Worm (Caenorhabditis elegans) whole organism, late embryonic: ENCODE results near the gene srlf-2.

Experiments
- C08G9.2 ChIP-seq: sonication (generic microtip); optimal IDR thresholded peaks from 2 replicates; lab custom pipeline; 2016; ENCODE audit warnings: mild to moderate bottlenecking, missing genetic modification characterization, moderate library complexity, missing compliant biosample characterization
- C38D4.7 ChIP-seq: fragments of 200-800 bp; sonication (Bioruptor generic); optimal IDR thresholded peaks from 2 replicates; lab custom pipeline; 2018; ENCODE audit warnings: mild to moderate bottlenecking, missing genetic modification characterization, moderate library complexity, missing compliant biosample characterization
- K09A11.1 ChIP-seq: sonication (generic microtip); optimal IDR thresholded peaks from 2 replicates; lab custom pipeline; 2017; ENCODE audit warnings: antibody characterized with exemption, mild to moderate bottlenecking, missing genetic modification characterization, missing compliant biosample characterization; ENCODE audit not compliant: insufficient read depth
- ahr-1 ChIP-seq: sonication (generic microtip); optimal IDR thresholded peaks from 2 replicates; lab custom pipeline; 2016; ENCODE audit warnings: missing genetic modification characterization, missing compliant biosample characterization
- ama-1 ChIP-seq: fragments of 150-350 bp; optimal IDR thresholded peaks from 2 replicates; lab custom pipeline; 2014
- ceh-18 ChIP-seq: sonication (generic microtip); optimal IDR thresholded peaks from 2 replicates; lab custom pipeline; 2016; ENCODE audit warnings: missing genetic modification characterization, missing compliant biosample characterization
- ceh-24 ChIP-seq: sonication (generic microtip); optimal IDR thresholded peaks from 2 replicates; lab custom pipeline; 2016; ENCODE audit warnings: mild to moderate bottlenecking, missing genetic modification characterization, missing compliant biosample characterization
- ceh-30 ChIP-seq: fragments of 150-350 bp; optimal IDR thresholded peaks from 2 replicates; lab custom pipeline; 2014; ENCODE audit warnings: missing biosample characterization, missing genetic modification characterization
- ceh-34 ChIP-seq: sonication (generic microtip); optimal IDR thresholded peaks from 2 replicates; lab custom pipeline; 2016; ENCODE audit warnings: mild to moderate bottlenecking, missing genetic modification characterization, missing compliant biosample characterization
- ceh-45 ChIP-seq: fragments of 200-800 bp; sonication (Bioruptor generic); IDR thresholded peaks from 2 replicates; pipeline ENCODE4 v1.3.6; 2022; ENCODE audit warnings: missing genetic modification reagents, missing genetic modification characterization, missing compliant biosample characterization
- che-1 ChIP-seq: sonication (generic microtip); optimal IDR thresholded peaks from 2 replicates; lab custom pipeline; 2016; ENCODE audit warnings: mild to moderate bottlenecking, missing genetic modification characterization, missing compliant biosample characterization
- elt-2 ChIP-seq: sonication (generic microtip); optimal IDR thresholded peaks from 2 replicates; lab custom pipeline; 2016; ENCODE audit warnings: missing genetic modification reagents, missing genetic modification characterization, missing compliant biosample characterization
- elt-4 ChIP-seq: sonication (generic microtip); optimal IDR thresholded peaks from 2 replicates; lab custom pipeline; 2016; ENCODE audit warnings: missing genetic modification characterization, missing compliant biosample characterization
- fkh-6 ChIP-seq: sonication (generic microtip); optimal IDR thresholded peaks from 2 replicates; lab custom pipeline; 2016; ENCODE audit warnings: missing genetic modification characterization, missing compliant biosample characterization
- gmeb-2 ChIP-seq: sonication (generic microtip); optimal IDR thresholded peaks from 2 replicates; lab custom pipeline; 2016; ENCODE audit warnings: missing genetic modification characterization, inconsistent platforms, missing compliant biosample characterization
- hlh-30 ChIP-seq: sonication (generic microtip); optimal IDR thresholded peaks from 2 replicates; lab custom pipeline; 2017; ENCODE audit warnings: antibody characterized with exemption, missing genetic modification characterization, missing compliant biosample characterization; ENCODE audit not compliant: insufficient read depth
- hlh-6 ChIP-seq: sonication (generic microtip); optimal IDR thresholded peaks from 2 replicates; lab custom pipeline; 2016; ENCODE audit warnings: missing genotype, missing genetic modification characterization, missing compliant biosample characterization
- hlh-8 ChIP-seq: sonication (generic microtip); optimal IDR thresholded peaks from 2 replicates; lab custom pipeline; 2016; ENCODE audit warnings: missing genotype, missing genetic modification characterization, missing compliant biosample characterization
- madf-2 ChIP-seq: sonication (generic microtip); optimal IDR thresholded peaks from 2 replicates; lab custom pipeline; 2017; ENCODE audit warnings: missing genetic modification characterization, missing compliant biosample characterization
- nfya-1 ChIP-seq: sonication (generic microtip); optimal IDR thresholded peaks from 2 replicates; lab custom pipeline; 2017; ENCODE audit warnings: missing genetic modification characterization, mild to moderate bottlenecking, missing compliant biosample characterization, antibody characterized with exemption, moderate library complexity
- npax-4 ChIP-seq: sonication (generic microtip); optimal IDR thresholded peaks from 2 replicates; lab custom pipeline; 2016; ENCODE audit warnings: missing genetic modification characterization, missing compliant biosample characterization
- pqm-1 ChIP-seq: sonication (generic microtip); optimal IDR thresholded peaks from 2 replicates; lab custom pipeline; 2016; ENCODE audit warnings: missing genetic modification characterization, missing compliant biosample characterization
- rnt-1 ChIP-seq: sonication (generic microtip); optimal IDR thresholded peaks from 2 replicates; lab custom pipeline; 2016; ENCODE audit warnings: missing genetic modification characterization, missing compliant biosample characterization
- sdc-2 ChIP-seq: sonication (generic microtip); optimal IDR thresholded peaks from 2 replicates; lab custom pipeline; 2016; ENCODE audit warnings: missing genotype, missing genetic modification characterization, missing compliant biosample characterization
- syd-9 ChIP-seq: sonication (generic microtip); optimal IDR thresholded peaks from 2 replicates; lab custom pipeline; 2016; ENCODE audit warnings: mild to moderate bottlenecking, missing genetic modification characterization, moderate library complexity, missing compliant biosample characterization
- unc-55 ChIP-seq: sonication (generic microtip); optimal IDR thresholded peaks from 2 replicates; lab custom pipeline; 2017; ENCODE audit warnings: missing biosample characterization, missing genetic modification reagents, missing genetic modification characterization
- unc-86 ChIP-seq: sonication (generic microtip); optimal IDR thresholded peaks from 2 replicates; lab custom pipeline; 2016; ENCODE audit warnings: missing genetic modification characterization, missing compliant biosample characterization

srlf-2 gene

ce11 chrIV:8520594-8520993 lies 30.6 kb downstream of the srlf-2 start, which contains the start of gene pkg-2:
pkg-2 (plus strand) TSS chrIV:8520894.
- TF ChIP-seq ceh-45 (GFP tag; lab: Robert Waterston, UW): no peak
- TF ChIP-seq nfya-1 (tag; lab: Kevin White, UChicago): no peak
- no peak for TF ChIP-seq hlh-30 (tag; lab: Kevin White, UChicago)
- TF ChIP-seq hlh-6: no peak

DNA sequence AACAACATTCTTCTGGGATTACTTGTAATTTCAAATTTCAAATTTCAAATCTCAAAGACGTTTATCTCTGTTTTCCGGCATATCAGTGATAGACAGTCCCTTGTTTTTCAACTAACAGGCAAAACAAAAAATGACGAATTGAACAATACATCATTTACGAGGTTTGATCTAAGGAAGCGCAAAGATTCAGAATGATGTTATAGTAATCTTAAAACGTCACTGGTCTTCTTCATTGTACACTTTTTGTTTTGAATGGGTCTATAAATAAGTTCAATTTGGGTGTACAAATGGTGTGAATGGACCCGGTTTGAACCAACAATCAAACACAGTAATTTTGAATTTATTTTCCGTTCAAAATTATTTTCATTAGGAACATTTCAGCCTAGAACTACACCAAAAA lies 34.0 kb downstream of the srlf-2 start:
- TF ChIP-seq madf-2 (tag; lab: Kevin White, UChicago): no peak
- no peak for TF ChIP-seq ama-1 (lab: Kevin White, UChicago)
- TF ChIP-seq ahr-1 (tag; lab: Kevin White, UChicago): no peak
- no peak for TF ChIP-seq pqm-1 (tag; lab: Kevin White, UChicago)
- no peak for TF ChIP-seq npax-4 (tag; lab: Kevin White, UChicago)
- TF ChIP-seq elt-4 (tag; lab: Kevin White, UChicago): no peak
- no peak for TF ChIP-seq fkh-6
- no peak for TF ChIP-seq ceh-24 (tag; lab: Kevin White, UChicago)

ce11 chrIV:8526050-8526449 lies 36.0 kb downstream of the srlf-2 start:
- TF ChIP-seq ceh-18 (tag; lab: Kevin White, UChicago): peak; percentile 73
- no peak for TF ChIP-seq che-1 (tag; lab: Kevin White, UChicago)
- TF ChIP-seq unc-55: peak; percentile 73

DNA sequence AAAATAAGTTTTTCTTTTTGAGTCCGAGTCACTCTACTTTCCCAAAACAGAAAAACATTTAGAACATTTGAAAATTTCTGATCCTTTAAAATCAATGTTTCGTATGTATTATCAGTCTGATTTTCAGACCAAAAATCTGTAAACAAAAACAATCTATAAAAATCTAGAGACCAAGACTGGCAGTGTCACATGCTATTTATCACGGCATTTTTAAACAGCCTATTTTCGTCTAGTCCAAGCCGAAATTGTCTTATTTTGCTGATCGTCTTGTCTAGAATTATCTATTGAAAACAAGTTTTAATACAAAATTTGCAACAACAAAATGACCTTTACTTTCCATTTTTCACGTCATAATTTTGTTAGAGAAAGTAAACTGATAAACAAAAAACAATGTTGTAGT lies 36.6 kb downstream of the srlf-2 start:
- TF ChIP-seq gmeb-2 (tag; lab: Kevin White, UChicago) (no peak), C08G9.2 (tag; lab: Kevin White, UChicago) (no peak), ceh-45 (GFP tag; lab: Robert Waterston, UW) (no peak), ceh-34 (no peak), ama-1 (lab: Kevin White, UChicago) (no peak), unc-86 (tag; lab: Kevin White, UChicago) (no peak), syd-9 (no peak)

ce11 chrIV:8527598-8528012 lies 37.6 kb downstream of the srlf-2 start:
- TF ChIP-seq rnt-1 (tag; lab: Kevin White, UChicago) (peak; percentile 3), hlh-30 (tag; lab: Kevin White, UChicago) (peak; percentile 82), C38D4.7 (GFP tag; lab: Kevin White, UChicago) (no peak), ceh-30 (tag; lab: Kevin White, UChicago) (no peak), pqm-1 (tag; lab: Kevin White, UChicago) (peak; percentile 51), ceh-18 (tag; lab: Kevin White, UChicago) (peak; percentile 68), sdc-2 (tag; lab: Kevin White, UChicago) (no peak), elt-2 (tag; lab: Kevin White, UChicago) (peak; percentile 95), C08G9.2 (tag; lab: Kevin White, UChicago) (no peak)
- TF ChIP-seq, all 69 proteins: peak for 5

- TF ChIP-seq hlh-8 (tag; lab: Kevin White, UChicago) (no peak), sdc-2 (tag; lab: Kevin White, UChicago) (no peak), elt-2 (tag; lab: Kevin White, UChicago) (peak; percentile 9), K09A11.1 (tag; lab: Kevin White, UChicago) (no peak), ahr-1 (tag; lab: Kevin White, UChicago) (no peak)
Observed at ce11 chrIV:8528345-8528744, 38.3 kb downstream of the srlf-2 start.

ce11 chrIV:8529039-8529438 lies 39.0 kb downstream of the srlf-2 start:
- TF ChIP-seq hlh-30 (tag; lab: Kevin White, UChicago) (peak; percentile 58), hlh-8 (tag; lab: Kevin White, UChicago) (no peak)
